Worm (Caenorhabditis elegans) whole organism, late embryonic: ENCODE measurements around the gene math-22.
"Not testable (repeated sequence)": the region's sequence is repeated elsewhere in the genome, so short reads cannot be mapped to it uniquely, and the experiment has no call there.

Experiments
- fkh-10 ChIP-seq: fragments of 150-350 bp; optimal IDR thresholded peaks from 2 replicates; lab custom pipeline; 2014; ENCODE audit warnings: missing biosample characterization, missing genetic modification reagents, missing genetic modification characterization
- lin-11 ChIP-seq: fragments of 200-800 bp; sonication (Bioruptor generic); optimal IDR thresholded peaks from 2 replicates; lab custom pipeline; 2018; ENCODE audit warnings: mild to moderate bottlenecking, missing genetic modification characterization, missing compliant biosample characterization
- mec-3 ChIP-seq: sonication (generic microtip); optimal IDR thresholded peaks from 2 replicates; lab custom pipeline; 2016; ENCODE audit warnings: borderline replicate concordance, missing genetic modification characterization, missing compliant biosample characterization
- nhr-11 ChIP-seq: fragments of 150-350 bp; optimal IDR thresholded peaks from 2 replicates; lab custom pipeline; 2014; ENCODE audit warnings: missing biosample characterization, missing genetic modification characterization
- pat-9 ChIP-seq: fragments of 200-800 bp; sonication (Bioruptor generic); optimal IDR thresholded peaks from 2 replicates; lab custom pipeline; 2018; ENCODE audit warnings: mild to moderate bottlenecking, missing genetic modification characterization, moderate library complexity, missing compliant biosample characterization
- pqm-1 ChIP-seq: sonication (generic microtip); optimal IDR thresholded peaks from 2 replicates; lab custom pipeline; 2016; ENCODE audit warnings: missing genetic modification characterization, missing compliant biosample characterization
- ref-2 ChIP-seq: sonication (generic microtip); optimal IDR thresholded peaks from 2 replicates; lab custom pipeline; 2016; ENCODE audit warnings: missing genetic modification characterization, missing compliant biosample characterization
- unc-3 ChIP-seq, 2 experiments: fragments of 200-800 bp in 1 of 2; sonication (Bioruptor generic) in 1 of 2; sonication (generic microtip) in 1 of 2; conservative IDR thresholded peaks in 1 of 2; optimal IDR thresholded peaks in 1 of 2; 2 replicates each; pipeline versions ENCODE4 v1.3.6 to Lab custom; 2016 to 2022; ENCODE audit warnings: missing compliant biosample characterization in 2 of 2, missing genetic modification characterization in 2 of 2, missing genetic modification reagents in 1 of 2
- unc-55 ChIP-seq: sonication (generic microtip); optimal IDR thresholded peaks from 2 replicates; lab custom pipeline; 2017; ENCODE audit warnings: missing biosample characterization, missing genetic modification reagents, missing genetic modification characterization
- zip-5 ChIP-seq: sonication (generic microtip); optimal IDR thresholded peaks from 2 replicates; lab custom pipeline; 2016; ENCODE audit warnings: missing genetic modification characterization, missing compliant biosample characterization

DNA sequence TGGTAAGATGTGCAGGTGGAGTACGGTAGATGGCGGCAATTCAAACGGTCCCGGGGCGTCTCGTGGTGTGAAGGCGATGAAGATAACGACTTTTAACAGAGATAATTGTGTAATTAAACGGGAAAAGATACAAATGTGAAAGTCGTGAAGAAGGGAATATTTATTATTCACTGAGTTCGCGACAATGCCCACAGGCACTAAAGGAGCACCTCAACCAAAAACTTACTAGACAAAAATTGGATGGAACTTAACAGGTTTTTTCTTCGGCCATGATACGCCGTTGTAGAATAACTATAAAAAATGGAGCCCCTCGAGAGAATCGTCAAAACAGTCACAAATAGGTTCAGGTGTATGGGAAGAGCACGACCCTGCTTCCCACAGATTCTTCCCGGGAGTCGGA, 42.9 kb upstream of the math-22 start, which contains the start of gene fbxb-98:
- not testable (repeated sequence) for TF ChIP-seq fkh-10 (GFP tag; lab: Kevin White, UChicago); ref-2 (tag; lab: Kevin White, UChicago); unc-55 (GFP tag; lab: Kevin White, UChicago); zip-5 (tag; lab: Kevin White, UChicago); mec-3; nhr-11 (tag; lab: Kevin White, UChicago); pqm-1 (tag; lab: Kevin White, UChicago); pat-9 (tag; lab: Kevin White, UChicago); unc-3 (GFP tag; conservative IDR thresholded peaks at IDR 0.05; lab: Robert Waterston, UW); unc-3 (tag; optimal IDR thresholded peaks at IDR 0.05; lab: Kevin White, UChicago); lin-11 (tag; lab: Kevin White, UChicago)
